Fruit fly (Drosophila melanogaster) whole organism, embryonic: Measurements from ENCODE around the gene CG9776.

Source experiments
- CG10565 ChIP-seq: fragments of 200-800 bp; sonication (Bioruptor generic); optimal IDR thresholded peaks from 3 replicates; lab custom pipeline; 2016; ENCODE audit warnings: missing biosample characterization, mild to moderate bottlenecking, missing genetic modification characterization
- CG10654 ChIP-seq: fragments of 200-800 bp; sonication (Bioruptor generic); optimal IDR thresholded peaks from 2 replicates; lab custom pipeline; 2016; ENCODE audit warnings: missing biosample characterization, missing genetic modification characterization
- CG11398 ChIP-seq: fragments of 200-800 bp; sonication (Bioruptor generic); optimal IDR thresholded peaks from 2 replicates; lab custom pipeline; 2016; ENCODE audit warnings: missing biosample characterization, missing genetic modification characterization
- CG12769 ChIP-seq: fragments of 200-800 bp; sonication (Bioruptor generic); optimal IDR thresholded peaks from 2 replicates; lab custom pipeline; 2019; ENCODE audit warnings: missing biosample characterization, mild to moderate bottlenecking, missing genetic modification characterization, moderate library complexity
- CG13624 ChIP-seq: fragments of 200-800 bp; sonication (Bioruptor generic); optimal IDR thresholded peaks from 2 replicates; lab custom pipeline; 2016; ENCODE audit warnings: missing biosample characterization, missing genetic modification characterization
- CG1832 ChIP-seq: fragments of 200-800 bp; sonication (Bioruptor generic); optimal IDR thresholded peaks from 2 replicates; lab custom pipeline; 2017; ENCODE audit warnings: missing biosample characterization, mild to moderate bottlenecking, missing genetic modification characterization, inconsistent platforms
- CG2116 ChIP-seq: fragments of 200-800 bp; sonication (Bioruptor generic); optimal IDR thresholded peaks from 3 replicates; lab custom pipeline; 2018; ENCODE audit warnings: missing biosample characterization, mild to moderate bottlenecking, missing genetic modification characterization
- CG2199 ChIP-seq: fragments of 200-800 bp; sonication (Bioruptor generic); IDR thresholded peaks from 3 replicates; pipeline ENCODE4 v1.3.6; 2022; ENCODE audit warnings: missing biosample characterization, missing genetic modification characterization
- CG30403 ChIP-seq: fragments of 200-800 bp; sonication (Bioruptor generic); optimal IDR thresholded peaks from 3 replicates; lab custom pipeline; 2016; ENCODE audit warnings: missing biosample characterization, missing genetic modification characterization
- CG4404 ChIP-seq: fragments of 200-800 bp; sonication (Bioruptor generic); IDR thresholded peaks from 2 replicates; pipeline ENCODE4 v1.3.6; 2022; ENCODE audit warnings: missing biosample characterization, missing genetic modification characterization
- CG5180 ChIP-seq: fragments of 200-800 bp; sonication (Bioruptor generic); optimal IDR thresholded peaks from 3 replicates; lab custom pipeline; 2017; ENCODE audit warnings: missing biosample characterization, missing genetic modification characterization, mild to moderate bottlenecking, moderate library complexity, missing genetic modification reagents
- CG6175 ChIP-seq: fragments of 200-800 bp; sonication (Bioruptor generic); IDR thresholded peaks from 3 replicates; pipeline ENCODE4 v1.3.6; 2022; ENCODE audit warnings: missing biosample characterization, missing genetic modification characterization
- CG6254 ChIP-seq: fragments of 200-800 bp; sonication (Bioruptor generic); optimal IDR thresholded peaks from 3 replicates; lab custom pipeline; 2017; ENCODE audit warnings: mild to moderate bottlenecking, missing biosample characterization, missing genetic modification reagents, missing genetic modification characterization
- CG8359 ChIP-seq: fragments of 200-800 bp; sonication (Bioruptor generic); optimal IDR thresholded peaks from 2 replicates; lab custom pipeline; 2017; ENCODE audit warnings: missing biosample characterization, mild to moderate bottlenecking, missing genetic modification characterization, borderline replicate concordance
- CG8388 ChIP-seq: fragments of 200-800 bp; sonication (Bioruptor generic); optimal IDR thresholded peaks from 2 replicates; lab custom pipeline; 2019; ENCODE audit warnings: missing biosample characterization, mild to moderate bottlenecking, missing genetic modification characterization, moderate library complexity
- CG8924 ChIP-seq: fragments of 200-800 bp; optimal IDR thresholded peaks from 3 replicates; lab custom pipeline; 2019; ENCODE audit warnings: missing biosample characterization, mild to moderate bottlenecking, missing genetic modification characterization, moderate library complexity
- CG9797 ChIP-seq: fragments of 200-800 bp; sonication (Bioruptor generic); optimal IDR thresholded peaks from 3 replicates; lab custom pipeline; 2018; ENCODE audit warnings: missing biosample characterization, mild to moderate bottlenecking, missing genetic modification characterization
- CHES-1-like ChIP-seq: fragments of 200-800 bp; sonication (Bioruptor generic); optimal IDR thresholded peaks from 2 replicates; lab custom pipeline; 2016; ENCODE audit warnings: missing biosample characterization, missing genetic modification characterization
- D ChIP-seq, 2 experiments: fragments of 200-800 bp in 1 of 2; fragments of >200 bp in 1 of 2; sonication (Bioruptor generic) in 1 of 2; optimal IDR thresholded peaks; 2 replicates in 1 of 2; 3 replicates in 1 of 2; lab custom pipeline; 2017; ENCODE audit warnings: mild to moderate bottlenecking in 1 of 2, missing biosample characterization in 1 of 2, missing genetic modification characterization in 1 of 2, missing genetic modification reagents in 1 of 2
- D19A ChIP-seq: fragments of 200-800 bp; optimal IDR thresholded peaks from 3 replicates; lab custom pipeline; 2019; ENCODE audit warnings: missing biosample characterization, mild to moderate bottlenecking, missing genetic modification characterization, moderate library complexity
- Dek ChIP-seq: fragments of 200-800 bp; sonication (Bioruptor generic); optimal IDR thresholded peaks from 3 replicates; lab custom pipeline; 2019; ENCODE audit warnings: missing biosample characterization, mild to moderate bottlenecking, missing genetic modification characterization, moderate library complexity
- Dfd ChIP-seq, 2 experiments: fragments of >200 bp; optimal IDR thresholded peaks; 2 replicates each; lab custom pipeline; 2017; ENCODE audit warnings: missing biosample characterization in 2 of 2, missing genetic modification characterization in 2 of 2
- ERR ChIP-seq: fragments of 200-800 bp; sonication (Bioruptor generic); optimal IDR thresholded peaks from 2 replicates; lab custom pipeline; 2016; ENCODE audit warnings: missing biosample characterization, missing genetic modification characterization
- Ets65A ChIP-seq: fragments of 200-800 bp; sonication (Bioruptor generic); peaks from one replicate; lab custom pipeline; 2016; ENCODE audit warnings: missing biosample characterization, missing genetic modification characterization
- HLH4C ChIP-seq: fragments of 200-800 bp; sonication (Bioruptor generic); IDR thresholded peaks from 3 replicates; pipeline ENCODE4 v1.3.6; 2022; ENCODE audit warnings: missing biosample characterization, missing genetic modification characterization; ENCODE audit not compliant: partially characterized antibody
- HmgD ChIP-seq: fragments of 200-800 bp; sonication (Bioruptor generic); optimal IDR thresholded peaks from 3 replicates; lab custom pipeline; 2016; ENCODE audit warnings: missing biosample characterization, missing genetic modification characterization
- Mes4 ChIP-seq: fragments of 200-800 bp; sonication (Bioruptor generic); optimal IDR thresholded peaks from 2 replicates; lab custom pipeline; 2016; ENCODE audit warnings: missing biosample characterization, missing genetic modification characterization
- Myb ChIP-seq: fragments of 200-800 bp; sonication (Bioruptor generic); optimal IDR thresholded peaks from 2 replicates; lab custom pipeline; 2016; ENCODE audit warnings: missing biosample characterization, missing genetic modification characterization
- Nf-YB ChIP-seq: fragments of 200-800 bp; sonication (Bioruptor generic); optimal IDR thresholded peaks from 3 replicates; lab custom pipeline; 2019; ENCODE audit warnings: missing biosample characterization, mild to moderate bottlenecking, missing genetic modification characterization, moderate library complexity
- Nf-YC ChIP-seq: fragments of 200-800 bp; optimal IDR thresholded peaks from 3 replicates; lab custom pipeline; 2019; ENCODE audit warnings: missing biosample characterization, mild to moderate bottlenecking, missing genetic modification characterization, moderate library complexity
- Optix ChIP-seq: fragments of 200-800 bp; sonication (Bioruptor generic); IDR thresholded peaks from 3 replicates; pipeline ENCODE4 v1.3.6; 2022; ENCODE audit warnings: missing biosample characterization, missing genetic modification characterization
- PHDP ChIP-seq: fragments of 200-800 bp; sonication (Bioruptor generic); optimal IDR thresholded peaks from 3 replicates; lab custom pipeline; 2018; ENCODE audit warnings: missing biosample characterization, mild to moderate bottlenecking, missing genetic modification characterization, moderate library complexity
- Rfx ChIP-seq: fragments of 200-800 bp; sonication (Bioruptor generic); IDR thresholded peaks from 2 replicates; pipeline ENCODE4 v1.3.6; 2022; ENCODE audit warnings: missing biosample characterization, missing genetic modification characterization
- ase ChIP-seq: fragments of 200-800 bp; sonication (Bioruptor generic); IDR thresholded peaks from 3 replicates; pipeline ENCODE4 v1.3.6; 2022; ENCODE audit warnings: missing biosample characterization, missing genetic modification characterization
- cg ChIP-seq: fragments of 200-800 bp; sonication (Bioruptor generic); optimal IDR thresholded peaks from 3 replicates; lab custom pipeline; 2019; ENCODE audit warnings: missing biosample characterization, mild to moderate bottlenecking, missing genetic modification characterization, moderate library complexity
- dysf ChIP-seq: fragments of 200-800 bp; sonication (Bioruptor generic); IDR thresholded peaks from 3 replicates; pipeline ENCODE4 v1.3.6; 2022; ENCODE audit warnings: missing biosample characterization, missing genetic modification characterization
- gce ChIP-seq: fragments of 200-800 bp; sonication (Bioruptor generic); IDR thresholded peaks from 3 replicates; pipeline ENCODE4 v1.3.6; 2022; ENCODE audit warnings: missing biosample characterization, missing genetic modification characterization
- gfzf ChIP-seq: fragments of 200-800 bp; sonication (Bioruptor generic); optimal IDR thresholded peaks from 2 replicates; lab custom pipeline; 2016; ENCODE audit warnings: missing biosample characterization, mild to moderate bottlenecking, missing genetic modification characterization, moderate library complexity
- hbn ChIP-seq: fragments of 200-800 bp; sonication (Bioruptor generic); IDR thresholded peaks from 2 replicates; pipeline ENCODE4 v1.3.6; 2022; ENCODE audit warnings: missing biosample characterization, missing genetic modification characterization; ENCODE audit not compliant: partially characterized antibody
- hkb ChIP-seq, 2 experiments: fragments of 200-800 bp in 1 of 2; fragments of >200 bp in 1 of 2; sonication (Bioruptor generic) in 1 of 2; IDR thresholded peaks in 1 of 2; optimal IDR thresholded peaks in 1 of 2; 2 replicates each; pipeline versions ENCODE4 v1.3.6 to Lab custom; 2017 to 2022; ENCODE audit warnings: missing biosample characterization in 1 of 2, missing genetic modification characterization in 1 of 2
- knrl ChIP-seq: fragments of 200-800 bp; sonication (Bioruptor generic); IDR thresholded peaks from 3 replicates; pipeline ENCODE4 v1.3.6; 2022; ENCODE audit warnings: missing biosample characterization, missing genetic modification characterization; ENCODE audit not compliant: partially characterized antibody
- pros ChIP-seq: fragments of 200-800 bp; sonication (Bioruptor generic); optimal IDR thresholded peaks from 3 replicates; lab custom pipeline; 2019; ENCODE audit warnings: missing biosample characterization, mild to moderate bottlenecking, missing genetic modification characterization, moderate library complexity
- rib ChIP-seq: fragments of 200-800 bp; sonication (Bioruptor generic); IDR thresholded peaks from 2 replicates; pipeline ENCODE4 v1.3.6; 2022; ENCODE audit warnings: missing biosample characterization, missing genetic modification characterization
- seq ChIP-seq: fragments of 200-800 bp; sonication (Bioruptor generic); IDR thresholded peaks from 2 replicates; pipeline ENCODE4 v1.3.6; 2022; ENCODE audit warnings: missing biosample characterization, missing genetic modification characterization
- sisA ChIP-seq: fragments of 200-800 bp; sonication (Bioruptor generic); IDR thresholded peaks from 2 replicates; pipeline ENCODE4 v1.3.6; 2022; ENCODE audit warnings: missing biosample characterization, missing genetic modification characterization
- tap ChIP-seq: fragments of 200-800 bp; optimal IDR thresholded peaks from 3 replicates; lab custom pipeline; 2019; ENCODE audit warnings: missing biosample characterization, mild to moderate bottlenecking, missing genetic modification characterization, moderate library complexity
- vnd ChIP-seq: fragments of 200-800 bp; sonication (Bioruptor generic); IDR thresholded peaks from 3 replicates; pipeline ENCODE4 v1.3.6; 2022; ENCODE audit warnings: missing biosample characterization, missing genetic modification characterization; ENCODE audit not compliant: partially characterized antibody
- wek ChIP-seq: fragments of 200-800 bp; sonication (Bioruptor generic); optimal IDR thresholded peaks from 3 replicates; lab custom pipeline; 2018; ENCODE audit warnings: missing biosample characterization, mild to moderate bottlenecking, missing genetic modification characterization, moderate library complexity
- zen ChIP-seq: fragments of 200-800 bp; sonication (Bioruptor generic); optimal IDR thresholded peaks from 3 replicates; lab custom pipeline; 2018; ENCODE audit warnings: missing biosample characterization, mild to moderate bottlenecking, missing genetic modification characterization, moderate library complexity

The CG9776 gene

DNA sequence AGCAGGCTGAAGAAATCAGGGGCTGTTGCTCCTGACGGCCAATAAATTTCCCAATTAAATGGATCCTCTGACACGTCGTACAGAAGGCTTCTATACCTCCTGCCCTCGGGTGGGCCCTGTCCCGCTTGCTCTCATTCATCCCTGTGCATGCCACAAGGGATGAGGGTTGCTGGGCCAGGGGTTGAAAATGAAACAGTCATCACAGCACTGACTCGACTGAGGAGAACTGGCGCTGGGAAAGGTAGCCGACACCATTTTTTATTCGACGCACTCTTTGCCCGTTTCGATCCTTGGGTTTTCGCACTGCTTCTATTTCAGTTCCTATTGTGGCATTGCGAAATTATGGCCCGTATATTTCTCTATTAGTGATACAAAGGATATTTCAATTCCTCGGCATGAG, 7.3 kb upstream of the CG9776 start:
- peak; percentile 92 for TF ChIP-seq seq
- peak; percentile 28 for TF ChIP-seq CG1832 (GFP tag; lab: Kevin White, UChicago)
- no peak for TF ChIP-seq CG10565 (GFP tag; lab: Kevin White, UChicago)
- peak; percentile 25 for TF ChIP-seq Ets65A
- no peak for TF ChIP-seq CG8359
- no peak for TF ChIP-seq hkb (optimal IDR thresholded peaks at IDR 0.05; lab: Kevin White, UChicago)
- 0 out of 2 replicates have a peak, but pooled peaks have one; percentile 2 for TF ChIP-seq hkb (GFP tag; IDR thresholded peaks at IDR 0.05; lab: Robert Waterston, UW)
- TF ChIP-seq CG2116, result no peak
- TF ChIP-seq Nf-YB (GFP tag; lab: Kevin White, UChicago), result peak; percentile 80
- TF ChIP-seq D (optimal IDR thresholded peaks at IDR 0.05; lab: Kevin White, UChicago), result peak; percentile 72
- no peak for TF ChIP-seq D (GFP tag; optimal IDR thresholded peaks at IDR 0.05; lab: Kevin White, UChicago)
- peak; percentile 76 for TF ChIP-seq Nf-YC (tag; lab: Kevin White, UChicago)
- TF ChIP-seq cg (GFP tag; lab: Kevin White, UChicago), result peak; percentile 17
- TF ChIP-seq pros, result peak; percentile 19
- peak; percentile 71 for TF ChIP-seq zen (tag; lab: Kevin White, UChicago)
- no peak for TF ChIP-seq CHES-1-like (GFP tag; lab: Kevin White, UChicago)

DNA sequence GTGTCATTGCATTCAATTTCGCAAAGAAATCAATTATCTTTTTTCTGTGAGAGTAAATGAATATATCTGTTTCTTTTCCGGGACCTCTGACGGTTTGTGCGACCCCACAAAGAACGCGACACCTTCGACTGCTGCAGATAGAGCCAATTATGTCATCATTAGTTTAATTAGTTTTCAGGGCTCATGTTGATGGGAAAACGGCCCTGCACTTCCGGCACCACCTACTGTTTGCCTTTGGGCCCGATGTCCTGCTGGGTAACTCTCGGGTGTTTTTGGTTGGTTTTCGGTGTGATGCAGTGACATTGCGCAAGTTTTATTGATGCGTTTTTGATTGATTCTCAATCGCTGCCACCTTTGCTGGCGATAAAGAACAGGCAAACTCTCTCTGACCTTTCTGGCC, 6.3 kb upstream of the CG9776 start:
- TF ChIP-seq Rfx, result no peak
- peak; percentile 80 for TF ChIP-seq D (optimal IDR thresholded peaks at IDR 0.05; lab: Kevin White, UChicago)
- no peak for TF ChIP-seq D (GFP tag; optimal IDR thresholded peaks at IDR 0.05; lab: Kevin White, UChicago)
- TF ChIP-seq CG5180, result no peak
- TF ChIP-seq Optix, result no peak
- TF ChIP-seq hbn (GFP tag; lab: Robert Waterston, UW), result no peak
- TF ChIP-seq Mes4 (GFP tag; lab: Kevin White, UChicago), result no peak
- TF ChIP-seq zen (tag; lab: Kevin White, UChicago), result peak; percentile 81
- no peak for TF ChIP-seq CG6254
- TF ChIP-seq ERR (GFP tag; lab: Kevin White, UChicago), result no peak
- TF ChIP-seq rib, result no peak
- no peak for TF ChIP-seq dysf (GFP tag; lab: Robert Waterston, UW)
- no peak for TF ChIP-seq knrl (GFP tag; lab: Robert Waterston, UW)
- TF ChIP-seq gce, result no peak
- no peak for TF ChIP-seq ase (GFP tag; lab: Robert Waterston, UW)
- no peak for TF ChIP-seq CG11398 (GFP tag; lab: Kevin White, UChicago)
- no peak for TF ChIP-seq gfzf (GFP tag; lab: Kevin White, UChicago)
- no peak for TF ChIP-seq Myb
- TF ChIP-seq, all 482 proteins: peak for 2

dm6 chr3R:4337580-4337979, 3.7 kb upstream of the CG9776 start, which contains the start of the genes Skp2 and CG1103:
Skp2 (minus strand) TSS chr3R:4337674.
CG1103 (plus strand) TSS chr3R:4337755.
- no peak for TF ChIP-seq PHDP
- TF ChIP-seq CG12769 (tag; lab: Kevin White, UChicago), result no peak
- TF ChIP-seq tap (tag; lab: Kevin White, UChicago), result no peak
- no peak for TF ChIP-seq wek
- no peak for TF ChIP-seq Dfd (GFP tag; optimal IDR thresholded peaks at IDR 0.05; lab: Kevin White, UChicago)
- peak; percentile 9 for TF ChIP-seq CG13624
- TF ChIP-seq CG8388 (GFP tag; lab: Kevin White, UChicago), result no peak
- TF ChIP-seq CG2199 (GFP tag; lab: Robert Waterston, UW), result no peak; the same call in 2 of the 3 replicates
- no peak for TF ChIP-seq D19A (tag; lab: Kevin White, UChicago)
- peak; percentile 23 for TF ChIP-seq HmgD
- TF ChIP-seq vnd (GFP tag; lab: Robert Waterston, UW), result no peak
- TF ChIP-seq HLH4C, result peak; percentile 46; the same call in 1 of the 3 replicates
- no peak for TF ChIP-seq CG4404 (GFP tag; lab: Robert Waterston, UW)
- no peak for TF ChIP-seq CG10654 (GFP tag; lab: Kevin White, UChicago)
- no peak for TF ChIP-seq CG6175 (GFP tag; lab: Robert Waterston, UW)
- no peak for TF ChIP-seq sisA
- no peak for TF ChIP-seq Dek (tag; lab: Kevin White, UChicago)
- no peak for TF ChIP-seq CHES-1-like (GFP tag; lab: Kevin White, UChicago)
- TF ChIP-seq CG9797 (GFP tag; lab: Kevin White, UChicago), result peak; percentile 68
- TF ChIP-seq CG30403 (GFP tag; lab: Kevin White, UChicago), result no peak
- TF ChIP-seq CG8924 (tag; lab: Kevin White, UChicago), result peak; percentile 28
